Worm (Caenorhabditis elegans) whole organism, late embryonic: ENCODE results near the gene pod-1.

Experiments
- C08G9.2 ChIP-seq: sonication (generic microtip); optimal IDR thresholded peaks from 2 replicates; lab custom pipeline; 2016; ENCODE audit warnings: mild to moderate bottlenecking, missing genetic modification characterization, moderate library complexity, missing compliant biosample characterization
- F13H6.1 ChIP-seq: sonication (generic microtip); optimal IDR thresholded peaks from 2 replicates; lab custom pipeline; 2016; ENCODE audit warnings: missing genetic modification characterization, missing compliant biosample characterization
- Y22D7AL.16 ChIP-seq: sonication (generic microtip); optimal IDR thresholded peaks from 2 replicates; lab custom pipeline; 2016; ENCODE audit warnings: missing genetic modification characterization, missing compliant biosample characterization
- ceh-14 ChIP-seq: sonication (generic microtip); optimal IDR thresholded peaks from 2 replicates; lab custom pipeline; 2016; ENCODE audit warnings: missing genotype, missing genetic modification characterization, missing compliant biosample characterization
- ceh-18 ChIP-seq: sonication (generic microtip); optimal IDR thresholded peaks from 2 replicates; lab custom pipeline; 2016; ENCODE audit warnings: missing genetic modification characterization, missing compliant biosample characterization
- ceh-19 ChIP-seq: fragments of 200-800 bp; sonication (Bioruptor generic); optimal IDR thresholded peaks from 2 replicates; lab custom pipeline; 2018; ENCODE audit warnings: mild to moderate bottlenecking, missing genetic modification characterization, missing compliant biosample characterization
- ceh-22 ChIP-seq: sonication (generic microtip); optimal IDR thresholded peaks from 2 replicates; lab custom pipeline; 2017; ENCODE audit warnings: missing biosample characterization, missing genetic modification characterization
- ceh-24 ChIP-seq: sonication (generic microtip); optimal IDR thresholded peaks from 2 replicates; lab custom pipeline; 2016; ENCODE audit warnings: mild to moderate bottlenecking, missing genetic modification characterization, missing compliant biosample characterization
- ceh-30 ChIP-seq: fragments of 150-350 bp; optimal IDR thresholded peaks from 2 replicates; lab custom pipeline; 2014; ENCODE audit warnings: missing biosample characterization, missing genetic modification characterization
- ceh-31 ChIP-seq: sonication (generic microtip); optimal IDR thresholded peaks from 2 replicates; lab custom pipeline; 2016; ENCODE audit warnings: missing genetic modification characterization, missing compliant biosample characterization
- ceh-34 ChIP-seq: sonication (generic microtip); optimal IDR thresholded peaks from 2 replicates; lab custom pipeline; 2016; ENCODE audit warnings: mild to moderate bottlenecking, missing genetic modification characterization, missing compliant biosample characterization
- ceh-45 ChIP-seq: fragments of 200-800 bp; sonication (Bioruptor generic); IDR thresholded peaks from 2 replicates; pipeline ENCODE4 v1.3.6; 2022; ENCODE audit warnings: missing genetic modification reagents, missing genetic modification characterization, missing compliant biosample characterization
- ceh-48 ChIP-seq: sonication (generic microtip); optimal IDR thresholded peaks from 2 replicates; lab custom pipeline; 2016; ENCODE audit warnings: missing genetic modification characterization, inconsistent platforms, missing compliant biosample characterization
- ceh-6 ChIP-seq: fragments of 200-800 bp; sonication (Bioruptor generic); optimal IDR thresholded peaks from 2 replicates; lab custom pipeline; 2018; ENCODE audit warnings: mild to moderate bottlenecking, missing genetic modification characterization, missing compliant biosample characterization
- che-1 ChIP-seq: sonication (generic microtip); optimal IDR thresholded peaks from 2 replicates; lab custom pipeline; 2016; ENCODE audit warnings: mild to moderate bottlenecking, missing genetic modification characterization, missing compliant biosample characterization
- elt-2 ChIP-seq: sonication (generic microtip); optimal IDR thresholded peaks from 2 replicates; lab custom pipeline; 2016; ENCODE audit warnings: missing genetic modification reagents, missing genetic modification characterization, missing compliant biosample characterization
- elt-4 ChIP-seq: sonication (generic microtip); optimal IDR thresholded peaks from 2 replicates; lab custom pipeline; 2016; ENCODE audit warnings: missing genetic modification characterization, missing compliant biosample characterization
- ets-4 ChIP-seq: sonication (generic microtip); optimal IDR thresholded peaks from 2 replicates; lab custom pipeline; 2016; ENCODE audit warnings: missing genetic modification characterization, missing compliant biosample characterization
- fax-1 ChIP-seq: sonication (generic microtip); optimal IDR thresholded peaks from 2 replicates; lab custom pipeline; 2016; ENCODE audit warnings: missing genotype, missing genetic modification characterization, missing compliant biosample characterization
- fkh-10 ChIP-seq: fragments of 150-350 bp; optimal IDR thresholded peaks from 2 replicates; lab custom pipeline; 2014; ENCODE audit warnings: missing biosample characterization, missing genetic modification reagents, missing genetic modification characterization
- hlh-13 ChIP-seq: fragments of 200-800 bp; sonication (Bioruptor generic); optimal IDR thresholded peaks from 2 replicates; lab custom pipeline; 2018; ENCODE audit warnings: mild to moderate bottlenecking, missing genetic modification characterization, missing compliant biosample characterization
- hlh-15 ChIP-seq: sonication (generic microtip); optimal IDR thresholded peaks from 2 replicates; lab custom pipeline; 2016; ENCODE audit warnings: missing genetic modification characterization, missing compliant biosample characterization
- hlh-30 ChIP-seq: sonication (generic microtip); optimal IDR thresholded peaks from 2 replicates; lab custom pipeline; 2017; ENCODE audit warnings: antibody characterized with exemption, missing genetic modification characterization, missing compliant biosample characterization; ENCODE audit not compliant: insufficient read depth
- hlh-8 ChIP-seq: sonication (generic microtip); optimal IDR thresholded peaks from 2 replicates; lab custom pipeline; 2016; ENCODE audit warnings: missing genotype, missing genetic modification characterization, missing compliant biosample characterization
- lim-6 ChIP-seq: sonication (generic microtip); optimal IDR thresholded peaks from 2 replicates; lab custom pipeline; 2016; ENCODE audit warnings: missing genetic modification characterization, missing compliant biosample characterization
- lin-11 ChIP-seq: fragments of 200-800 bp; sonication (Bioruptor generic); optimal IDR thresholded peaks from 2 replicates; lab custom pipeline; 2018; ENCODE audit warnings: mild to moderate bottlenecking, missing genetic modification characterization, missing compliant biosample characterization
- nfya-1 ChIP-seq: sonication (generic microtip); optimal IDR thresholded peaks from 2 replicates; lab custom pipeline; 2017; ENCODE audit warnings: missing genetic modification characterization, mild to moderate bottlenecking, missing compliant biosample characterization, antibody characterized with exemption, moderate library complexity
- nhr-232 ChIP-seq: sonication (generic microtip); optimal IDR thresholded peaks from 2 replicates; lab custom pipeline; 2016; ENCODE audit warnings: missing genetic modification characterization, missing compliant biosample characterization
- pha-4 ChIP-seq: fragments of 150-350 bp; optimal IDR thresholded peaks from 2 replicates; lab custom pipeline; 2018; ENCODE audit warnings: missing biosample characterization, missing genetic modification reagents, missing genetic modification characterization
- pqm-1 ChIP-seq: sonication (generic microtip); optimal IDR thresholded peaks from 2 replicates; lab custom pipeline; 2016; ENCODE audit warnings: missing genetic modification characterization, missing compliant biosample characterization
- ref-2 ChIP-seq: sonication (generic microtip); optimal IDR thresholded peaks from 2 replicates; lab custom pipeline; 2016; ENCODE audit warnings: missing genetic modification characterization, missing compliant biosample characterization
- rnt-1 ChIP-seq: sonication (generic microtip); optimal IDR thresholded peaks from 2 replicates; lab custom pipeline; 2016; ENCODE audit warnings: missing genetic modification characterization, missing compliant biosample characterization
- sox-4 ChIP-seq: sonication (generic microtip); optimal IDR thresholded peaks from 2 replicates; lab custom pipeline; 2017; ENCODE audit warnings: mild to moderate bottlenecking, missing genetic modification characterization, inconsistent platforms, missing compliant biosample characterization
- syd-9 ChIP-seq: sonication (generic microtip); optimal IDR thresholded peaks from 2 replicates; lab custom pipeline; 2016; ENCODE audit warnings: mild to moderate bottlenecking, missing genetic modification characterization, moderate library complexity, missing compliant biosample characterization
- tbx-2 ChIP-seq: sonication (generic microtip); optimal IDR thresholded peaks from 2 replicates; lab custom pipeline; 2016; ENCODE audit warnings: missing genetic modification characterization, missing compliant biosample characterization
- ttx-3 ChIP-seq: sonication (generic microtip); optimal IDR thresholded peaks from 2 replicates; lab custom pipeline; 2016; ENCODE audit warnings: missing genetic modification reagents, missing genetic modification characterization, missing compliant biosample characterization
- unc-3 ChIP-seq, 2 experiments: fragments of 200-800 bp in 1 of 2; sonication (Bioruptor generic) in 1 of 2; sonication (generic microtip) in 1 of 2; conservative IDR thresholded peaks in 1 of 2; optimal IDR thresholded peaks in 1 of 2; 2 replicates each; pipeline versions ENCODE4 v1.3.6 to Lab custom; 2016 to 2022; ENCODE audit warnings: missing compliant biosample characterization in 2 of 2, missing genetic modification characterization in 2 of 2, missing genetic modification reagents in 1 of 2
- unc-42 ChIP-seq: sonication (generic microtip); optimal IDR thresholded peaks from 2 replicates; lab custom pipeline; 2016; ENCODE audit warnings: missing genotype, missing genetic modification characterization, missing compliant biosample characterization
- zip-5 ChIP-seq: sonication (generic microtip); optimal IDR thresholded peaks from 2 replicates; lab custom pipeline; 2016; ENCODE audit warnings: missing genetic modification characterization, missing compliant biosample characterization

The pod-1 gene

ce11 chrIII:13563000-13563522 lies 39.1 kb upstream of the pod-1 start, which contains the start of gene T05D4.2:
TSS of gene T05D4.2 (minus strand) at chrIII:13563082.
- TF ChIP-seq elt-2 (no peak), fax-1 (no peak), elt-4 (no peak), nhr-232 (tag; lab: Kevin White, UChicago) (no peak), unc-3 (GFP tag; conservative IDR thresholded peaks at IDR 0.05; lab: Robert Waterston, UW) (no peak), unc-3 (tag; optimal IDR thresholded peaks at IDR 0.05; lab: Kevin White, UChicago) (no peak)

ce11 chrIII:13561233-13561632 lies 37.3 kb upstream of the pod-1 start:
- TF ChIP-seq fkh-10 (GFP tag; lab: Kevin White, UChicago) = no peak
- no peak for TF ChIP-seq nfya-1 (tag; lab: Kevin White, UChicago)

- no peak for TF ChIP-seq hlh-13 (GFP tag; lab: Kevin White, UChicago)
- no peak for TF ChIP-seq ceh-45 (GFP tag; lab: Robert Waterston, UW)
- TF ChIP-seq ceh-14 = no peak
- TF ChIP-seq ceh-34 (tag; lab: Kevin White, UChicago) = no peak
- TF ChIP-seq ceh-19 (GFP tag; lab: Kevin White, UChicago) = no peak
- TF ChIP-seq ets-4 (tag; lab: Kevin White, UChicago) = no peak
- no peak for TF ChIP-seq che-1
- TF ChIP-seq lim-6 (tag; lab: Kevin White, UChicago) = no peak
- no peak for TF ChIP-seq fax-1
- no peak for TF ChIP-seq nfya-1 (tag; lab: Kevin White, UChicago)
- no peak for TF ChIP-seq ceh-18 (tag; lab: Kevin White, UChicago)
Observed at ce11 chrIII:13560715-13561114, 36.8 kb upstream of the pod-1 start.

- TF ChIP-seq F13H6.1 (tag; lab: Kevin White, UChicago) (no peak), hlh-8 (tag; lab: Kevin White, UChicago) (no peak), lin-11 (no peak), hlh-13 (GFP tag; lab: Kevin White, UChicago) (no peak), hlh-30 (tag; lab: Kevin White, UChicago) (no peak), sox-4 (tag; lab: Kevin White, UChicago) (no peak), tbx-2 (tag; lab: Kevin White, UChicago) (no peak), syd-9 (tag; lab: Kevin White, UChicago) (no peak), ceh-31 (tag; lab: Kevin White, UChicago) (no peak), ceh-14 (no peak), hlh-15 (no peak), pha-4 (tag; lab: Kevin White, UChicago) (no peak), Y22D7AL.16 (no peak)
Observed at ce11 chrIII:13556039-13556438, 32.1 kb upstream of the pod-1 start.

- TF ChIP-seq rnt-1 (tag; lab: Kevin White, UChicago) = no peak
- no peak for TF ChIP-seq ttx-3 (tag; lab: Kevin White, UChicago)
- TF ChIP-seq ceh-22 = no peak
- no peak for TF ChIP-seq ceh-6 (GFP tag; lab: Kevin White, UChicago)
- TF ChIP-seq ceh-30 (tag; lab: Kevin White, UChicago) = no peak
- no peak for TF ChIP-seq ceh-48
- TF ChIP-seq zip-5 (tag; lab: Kevin White, UChicago) = no peak
- no peak for TF ChIP-seq ets-4 (tag; lab: Kevin White, UChicago)
- TF ChIP-seq ceh-18 (tag; lab: Kevin White, UChicago) = no peak
- TF ChIP-seq unc-42 (tag; lab: Kevin White, UChicago) = no peak
- no peak for TF ChIP-seq C08G9.2 (tag; lab: Kevin White, UChicago)
- TF ChIP-seq unc-3 (GFP tag; conservative IDR thresholded peaks at IDR 0.05; lab: Robert Waterston, UW) = no peak
- no peak for TF ChIP-seq unc-3 (tag; optimal IDR thresholded peaks at IDR 0.05; lab: Kevin White, UChicago)
- no peak for TF ChIP-seq lin-11
- no peak for TF ChIP-seq ceh-24 (tag; lab: Kevin White, UChicago)
- TF ChIP-seq lim-6 (tag; lab: Kevin White, UChicago) = no peak
- TF ChIP-seq fkh-10 (GFP tag; lab: Kevin White, UChicago) = no peak
- TF ChIP-seq pqm-1 = no peak
- no peak for TF ChIP-seq ref-2
Observed at ce11 chrIII:13555234-13555633, 31.3 kb upstream of the pod-1 start, which contains the start of gene scav-2. TSS of gene scav-2 (minus strand) at chrIII:13555334.
